Fruit fly (Drosophila melanogaster) whole organism, pupa: ENCODE data around the gene AnxB11.

Source experiments
- CG13204 ChIP-seq: fragments of 200-800 bp; sonication (Bioruptor generic); optimal IDR thresholded peaks from 2 replicates; lab custom pipeline; 2018; ENCODE audit warnings: missing biosample characterization, mild to moderate bottlenecking, missing genetic modification characterization, moderate library complexity
- CG14655 ChIP-seq: fragments of 200-800 bp; sonication (Bioruptor generic); optimal IDR thresholded peaks from 3 replicates; lab custom pipeline; 2017; ENCODE audit warnings: mild to moderate bottlenecking, missing biosample characterization, missing genetic modification reagents, missing genetic modification characterization
- CG15710 ChIP-seq: fragments of 200-800 bp; sonication (Bioruptor generic); optimal IDR thresholded peaks from 2 replicates; lab custom pipeline; 2018; ENCODE audit warnings: missing biosample characterization, mild to moderate bottlenecking, missing genetic modification characterization, moderate library complexity
- CG17806 ChIP-seq: fragments of 200-800 bp; sonication (Bioruptor generic); optimal IDR thresholded peaks from 2 replicates; lab custom pipeline; 2018; ENCODE audit warnings: missing biosample characterization, mild to moderate bottlenecking, missing genetic modification characterization, moderate library complexity
- CG32121 ChIP-seq: fragments of 200-800 bp; sonication (Bioruptor generic); IDR thresholded peaks from 2 replicates; pipeline ENCODE4 v1.3.6; 2022; ENCODE audit warnings: missing biosample characterization, missing genetic modification characterization
- CG4496 ChIP-seq: fragments of 200-800 bp; sonication (Bioruptor generic); IDR thresholded peaks from 3 replicates; pipeline ENCODE4 v1.3.6; 2022; ENCODE audit warnings: missing biosample characterization, missing genetic modification characterization
- CG9948 ChIP-seq: fragments of 200-800 bp; sonication (Bioruptor generic); optimal IDR thresholded peaks from 2 replicates; lab custom pipeline; 2018; ENCODE audit warnings: missing biosample characterization, mild to moderate bottlenecking, missing genetic modification characterization, moderate library complexity
- D1 ChIP-seq: fragments of 200-800 bp; sonication (Bioruptor generic); optimal IDR thresholded peaks from 2 replicates; lab custom pipeline; 2018; ENCODE audit warnings: missing biosample characterization, mild to moderate bottlenecking, missing genetic modification characterization, moderate library complexity
- EcR ChIP-seq: fragments of 200-800 bp; sonication (Bioruptor generic); optimal IDR thresholded peaks from 3 replicates; lab custom pipeline; 2019; ENCODE audit warnings: missing biosample characterization, missing genetic modification characterization, mild to moderate bottlenecking, moderate library complexity, missing genetic modification reagents
- Pif1B ChIP-seq: fragments of 200-800 bp; sonication (Bioruptor generic); optimal IDR thresholded peaks from 3 replicates; lab custom pipeline; 2016; ENCODE audit warnings: missing biosample characterization, missing genetic modification characterization
- fd96Ca ChIP-seq: fragments of 200-800 bp; sonication (Bioruptor generic); IDR thresholded peaks from 3 replicates; pipeline ENCODE4 v1.3.6; 2022; ENCODE audit warnings: missing biosample characterization, missing genetic modification characterization
- gl ChIP-seq: fragments of 200-800 bp; sonication (Bioruptor generic); optimal IDR thresholded peaks from 2 replicates; lab custom pipeline; 2018; ENCODE audit warnings: missing biosample characterization, mild to moderate bottlenecking, missing genetic modification characterization

DNA sequence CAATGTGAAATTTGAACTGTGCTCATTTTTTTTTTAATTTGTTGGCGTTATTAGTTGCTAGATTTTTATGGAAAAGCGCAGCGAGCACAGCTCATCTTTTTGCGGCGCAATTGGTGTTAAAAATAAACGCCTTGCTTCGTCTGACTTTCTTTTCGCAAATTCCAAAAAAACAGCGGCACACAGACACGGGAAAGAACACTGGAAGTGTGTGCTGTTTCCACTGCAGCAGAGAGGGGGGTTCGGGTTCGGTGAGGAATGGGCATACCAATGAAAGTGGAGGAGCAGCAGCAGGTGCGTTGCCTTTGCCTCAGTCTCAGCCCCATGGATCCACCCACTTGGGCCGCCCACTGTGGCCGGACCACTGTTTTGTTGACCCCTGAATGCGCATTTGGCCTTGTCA lies 20.3 kb upstream of the AnxB11 start:
- no peak for TF ChIP-seq D1 (tag; lab: Kevin White, UChicago)
- no peak for TF ChIP-seq CG9948
- no peak for TF ChIP-seq Pif1B (GFP tag; lab: Kevin White, UChicago)
- no peak for TF ChIP-seq gl (tag; lab: Kevin White, UChicago)
- no peak for TF ChIP-seq CG13204 (GFP tag; lab: Kevin White, UChicago)
- no peak for TF ChIP-seq CG15710 (tag; lab: Kevin White, UChicago)
- no peak for TF ChIP-seq EcR (GFP tag; lab: Kevin White, UChicago)
- no peak for TF ChIP-seq fd96Ca (GFP tag; lab: Robert Waterston, UW)
- TF ChIP-seq CG4496 (GFP tag; lab: Robert Waterston, UW) = no peak
- no peak for TF ChIP-seq CG32121
- no peak for TF ChIP-seq CG17806 (tag; lab: Kevin White, UChicago)
- TF ChIP-seq CG14655 (GFP tag; lab: Kevin White, UChicago) = no peak
